Fruit fly (Drosophila melanogaster): ENCODE data around the gene Pxn.

DNA sequence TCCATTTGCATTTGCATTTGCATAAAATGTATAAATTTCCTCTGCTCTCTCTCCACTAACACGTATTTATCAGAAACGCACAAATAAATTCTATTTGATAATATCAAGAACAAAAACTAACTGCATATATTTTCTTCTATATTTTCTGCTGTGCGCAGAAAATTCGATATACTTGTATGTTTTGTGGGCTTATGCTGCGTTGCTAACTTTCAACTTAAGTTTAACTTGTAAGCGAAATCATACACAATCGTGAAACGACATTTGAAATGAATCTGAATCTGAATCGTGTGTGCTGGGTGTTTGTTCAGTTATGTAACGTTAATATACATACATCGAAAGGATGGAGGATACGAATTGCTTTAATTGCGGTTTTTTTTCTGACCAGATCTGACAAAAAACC, 74.2 kb downstream of the Pxn start:
- no peak for TF ChIP-seq h (optimal IDR thresholded peaks at IDR 0.05)
- TF ChIP-seq Sin3A (optimal IDR thresholded peaks at IDR 0.05), result no peak
- no peak for TF ChIP-seq ttk (optimal IDR thresholded peaks at IDR 0.05)
- no peak for TF ChIP-seq insv (optimal IDR thresholded peaks at IDR 0.05)
